Worm (Caenorhabditis elegans): ENCODE measurements around the gene prp-40.

DNA sequence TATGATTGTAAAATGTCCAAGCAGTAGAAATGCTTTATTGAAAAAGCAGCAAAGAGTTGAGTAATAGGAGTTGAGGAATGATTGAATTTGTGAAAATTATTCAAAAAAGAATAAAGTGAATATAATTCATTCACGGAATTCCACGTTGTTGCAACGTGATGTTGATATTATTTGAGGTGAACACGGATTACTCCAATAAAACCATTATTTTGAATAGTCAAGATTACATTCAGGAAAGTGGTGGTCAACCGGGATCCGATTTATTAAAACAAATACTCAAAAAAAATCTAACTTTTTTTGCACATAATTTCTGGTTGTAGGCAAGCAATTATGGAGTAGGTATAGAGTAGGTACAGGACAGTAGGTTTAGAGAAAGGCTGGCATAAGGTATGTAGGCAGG, 36.5 kb upstream of the prp-40 start, which contains the start of gene bre-3:
- no peak for TF ChIP-seq nhr-10 (tag; optimal IDR thresholded peaks at IDR 0.05)
- no peak for TF ChIP-seq ceh-20 (GFP tag; IDR thresholded peaks at IDR 0.05)
- TF ChIP-seq tag-97 (GFP tag; IDR thresholded peaks at IDR 0.05): no peak
- TF ChIP-seq unc-62 (GFP tag; optimal IDR thresholded peaks at IDR 0.05 in 1 of 2): no peak
- no peak for TF ChIP-seq unc-62 (tag; optimal IDR thresholded peaks at IDR 0.05)
- TF ChIP-seq nhr-11 (tag; optimal IDR thresholded peaks at IDR 0.05): no peak
- no peak for TF ChIP-seq lin-1 (GFP tag; IDR thresholded peaks at IDR 0.05)
- TF ChIP-seq duxl-1 (tag; optimal IDR thresholded peaks at IDR 0.05; ENCODE audit: poor library complexity): no peak
- no peak for TF ChIP-seq lin-15B (tag; optimal IDR thresholded peaks at IDR 0.05)
- no peak for TF ChIP-seq madf-5 (GFP tag; IDR thresholded peaks at IDR 0.05)
- TF ChIP-seq nhr-6 (tag; optimal IDR thresholded peaks at IDR 0.05): no peak
- no peak for TF ChIP-seq ceh-82 (tag; optimal IDR thresholded peaks at IDR 0.05)
- TF ChIP-seq zag-1 (tag; optimal IDR thresholded peaks at IDR 0.05): no peak
- no peak for TF ChIP-seq dpl-1 (GFP tag; optimal IDR thresholded peaks at IDR 0.05)
- TF ChIP-seq spr-3 (GFP tag; optimal IDR thresholded peaks at IDR 0.05): no peak
